Worm (Caenorhabditis elegans): ENCODE data around the gene R12B2.3.

R12B2.3 gene

ce11 chrIII:5782080-5782479 is 23.3 kb upstream of the R12B2.3 start (continued):
- no peak for TF ChIP-seq F23B12.7 (tag; optimal IDR thresholded peaks at IDR 0.05; ENCODE audit: insufficient read depth)
- no peak for TF ChIP-seq ccch-3 (GFP tag; optimal IDR thresholded peaks at IDR 0.05)
- TF ChIP-seq gei-17 (GFP tag; optimal IDR thresholded peaks at IDR 0.05): no peak
- TF ChIP-seq F55B11.4 (tag; optimal IDR thresholded peaks at IDR 0.05; ENCODE audit: borderline replicate concordance, insufficient read depth): no peak
- TF ChIP-seq B0336.3 (GFP tag; IDR thresholded peaks at IDR 0.05): no peak
- TF ChIP-seq Y53F4B.3 (GFP tag; IDR thresholded peaks at IDR 0.05): no peak
- no peak for TF ChIP-seq F57C9.4 (tag; optimal IDR thresholded peaks at IDR 0.05)
- TF ChIP-seq C17E4.6 (GFP tag; IDR thresholded peaks at IDR 0.05): no peak
- no peak for TF ChIP-seq mes-4 (tag; optimal IDR thresholded peaks at IDR 0.05)
- TF ChIP-seq F52B5.7 (tag; optimal IDR thresholded peaks at IDR 0.05): no peak
- TF ChIP-seq D2030.7 (GFP tag; IDR thresholded peaks at IDR 0.05): peak; percentile 38; the same call in 1 of the 2 replicates
- TF ChIP-seq tbp1 (GFP tag; optimal IDR thresholded peaks at IDR 0.05): peak; percentile 85
- TF ChIP-seq mxl-1 (tag; optimal IDR thresholded peaks at IDR 0.05): no peak
- no peak for TF ChIP-seq pbrm-1 (GFP tag; IDR thresholded peaks at IDR 0.05)
- TF ChIP-seq ceh-40 (GFP tag; IDR thresholded peaks at IDR 0.05): no peak
- no peak for TF ChIP-seq fkh-3 (tag; optimal IDR thresholded peaks at IDR 0.05)
- no peak for TF ChIP-seq ztf-3 (GFP tag; optimal IDR thresholded peaks at IDR 0.05)
- no peak for TF ChIP-seq F39B2.1 (GFP tag; IDR thresholded peaks at IDR 0.05)
- TF ChIP-seq B0261.1 (tag; optimal IDR thresholded peaks at IDR 0.05): peak; percentile 62
- no peak for TF ChIP-seq tbx-9 (tag; optimal IDR thresholded peaks at IDR 0.05; ENCODE audit: borderline replicate concordance)
- no peak for TF ChIP-seq attf-5 (GFP tag; optimal IDR thresholded peaks at IDR 0.05)
- TF ChIP-seq madf-3 (GFP tag; IDR thresholded peaks at IDR 0.05): no peak
- no peak for TF ChIP-seq ceh-58 (GFP tag; IDR thresholded peaks at IDR 0.05)
- TF ChIP-seq lsy-27 (tag; optimal IDR thresholded peaks at IDR 0.05; ENCODE audit: borderline replicate concordance, insufficient read depth): no peak
- TF ChIP-seq Y56A3A.18 (GFP tag; IDR thresholded peaks at IDR 0.05): no peak
- TF ChIP-seq cebp-1 (GFP tag; IDR thresholded peaks at IDR 0.05): no peak
- no peak for TF ChIP-seq cebp-1 (tag; optimal IDR thresholded peaks at IDR 0.05)
- TF ChIP-seq snpc-1.1 (tag; optimal IDR thresholded peaks at IDR 0.05; ENCODE audit: insufficient read depth): no peak
- peak; percentile 3 for TF ChIP-seq lin-54 (GFP tag; optimal IDR thresholded peaks at IDR 0.05)
- no peak for TF ChIP-seq unc-130 (GFP tag; optimal IDR thresholded peaks at IDR 0.05)
- TF ChIP-seq zim-3 (tag; optimal IDR thresholded peaks at IDR 0.05): no peak
- 0 out of 2 replicates have a peak, but pooled peaks have one; percentile 22 for TF ChIP-seq F33H1.4 (GFP tag; IDR thresholded peaks at IDR 0.05)
- no peak for TF ChIP-seq akir-1 (GFP tag; optimal IDR thresholded peaks at IDR 0.05)
- TF ChIP-seq nhr-90 (tag; optimal IDR thresholded peaks at IDR 0.05): peak; percentile 18
- no peak for TF ChIP-seq Y95B8A.8 (GFP tag; IDR thresholded peaks at IDR 0.05)
- no peak for TF ChIP-seq nfya-1 (tag; optimal IDR thresholded peaks at IDR 0.05; ENCODE audit: borderline replicate concordance, insufficient read depth)
- TF ChIP-seq athp-1 (tag; optimal IDR thresholded peaks at IDR 0.05): no peak
- TF ChIP-seq hlh-26 (GFP tag; conservative IDR thresholded peaks at IDR 0.05): no peak
- peak; percentile 32; the same call in 1 of the 2 replicates for TF ChIP-seq hsf-1 (GFP tag; IDR thresholded peaks at IDR 0.05)
- TF ChIP-seq ceh-27 (GFP tag; optimal IDR thresholded peaks at IDR 0.05): no peak
- TF ChIP-seq sea-2 (GFP tag; IDR thresholded peaks at IDR 0.05): no peak

Data from whole organism, young adult.